Worm (Caenorhabditis elegans) whole organism, young adult: ENCODE data around the gene ift-74.

ENCODE experiments used
- B0261.1 ChIP-seq: sonication (generic microtip); optimal IDR thresholded peaks from 2 replicates; lab custom pipeline; 2016; ENCODE audit warnings: mild to moderate bottlenecking, missing genetic modification characterization, moderate library complexity, missing compliant biosample characterization
- B0336.3 ChIP-seq: fragments of 200-800 bp; sonication (Bioruptor generic); IDR thresholded peaks from 2 replicates; pipeline ENCODE4 v1.3.6; 2022; ENCODE audit warnings: missing genetic modification characterization, missing compliant biosample characterization
- D2030.7 ChIP-seq: fragments of 200-800 bp; sonication (Bioruptor generic); IDR thresholded peaks from 2 replicates; pipeline ENCODE4 v1.3.6; 2022; ENCODE audit warnings: missing genetic modification reagents, missing genetic modification characterization, missing compliant biosample characterization
- F23B12.7 ChIP-seq: sonication (generic microtip); optimal IDR thresholded peaks from 2 replicates; lab custom pipeline; 2017; ENCODE audit warnings: missing genetic modification characterization, mild to moderate bottlenecking, missing compliant biosample characterization, antibody characterized with exemption, moderate library complexity; ENCODE audit not compliant: insufficient read depth
- F39B2.1 ChIP-seq: fragments of 200-800 bp; sonication (Bioruptor generic); IDR thresholded peaks from 2 replicates; pipeline ENCODE4 v1.3.6; 2022; ENCODE audit warnings: missing genetic modification reagents, missing genetic modification characterization, missing compliant biosample characterization
- F49E8.2 ChIP-seq: sonication (generic microtip); optimal IDR thresholded peaks from 3 replicates; lab custom pipeline; 2017; ENCODE audit warnings: missing genetic modification characterization, mild to moderate bottlenecking, missing compliant biosample characterization, antibody characterized with exemption, moderate library complexity; ENCODE audit not compliant: insufficient read depth
- F55B11.4 ChIP-seq: sonication (generic microtip); optimal IDR thresholded peaks from 2 replicates; lab custom pipeline; 2016; ENCODE audit warnings: missing compliant biosample characterization, missing genetic modification characterization, borderline replicate concordance; ENCODE audit not compliant: insufficient read depth
- K11D2.4 ChIP-seq: fragments of 200-800 bp; sonication (Bioruptor generic); IDR thresholded peaks from 2 replicates; pipeline ENCODE4 v1.3.6; 2022; ENCODE audit warnings: missing genetic modification reagents, missing genetic modification characterization, missing compliant biosample characterization
- K12H6.12 ChIP-seq: fragments of 200-800 bp; sonication (Bioruptor generic); optimal IDR thresholded peaks from 2 replicates; lab custom pipeline; 2018; ENCODE audit warnings: mild to moderate bottlenecking, missing genetic modification characterization, missing compliant biosample characterization
- T07F8.4 ChIP-seq: sonication (generic microtip); optimal IDR thresholded peaks from 2 replicates; lab custom pipeline; 2016; ENCODE audit warnings: mild to moderate bottlenecking, missing genetic modification characterization, moderate library complexity, missing compliant biosample characterization
- ZK185.1 ChIP-seq: sonication (generic microtip); optimal IDR thresholded peaks from 2 replicates; lab custom pipeline; 2016; ENCODE audit warnings: mild to moderate bottlenecking, missing genetic modification characterization, missing compliant biosample characterization; ENCODE audit not compliant: poor library complexity, severe bottlenecking
- aptf-3 ChIP-seq: fragments of 200-800 bp; sonication (Bioruptor generic); IDR thresholded peaks from 2 replicates; pipeline ENCODE4 v1.3.6; 2022; ENCODE audit warnings: missing genetic modification characterization, missing compliant biosample characterization
- atf-7 ChIP-seq: sonication (generic microtip); optimal IDR thresholded peaks from 2 replicates; lab custom pipeline; 2017; ENCODE audit warnings: mild to moderate bottlenecking, missing genetic modification characterization, missing compliant biosample characterization
- attf-3 ChIP-seq: fragments of 200-800 bp; sonication (Bioruptor generic); conservative IDR thresholded peaks from 2 replicates; pipeline ENCODE4 v1.3.6; 2022; ENCODE audit warnings: missing genetic modification reagents, missing genetic modification characterization, missing compliant biosample characterization
- attf-5 ChIP-seq: fragments of 200-800 bp; sonication (Bioruptor generic); optimal IDR thresholded peaks from 2 replicates; lab custom pipeline; 2018; ENCODE audit warnings: mild to moderate bottlenecking, missing genetic modification characterization, missing compliant biosample characterization
- ceh-100 ChIP-seq: fragments of 200-800 bp; sonication (Bioruptor generic); IDR thresholded peaks from 2 replicates; pipeline ENCODE4 v1.3.6; 2022; ENCODE audit warnings: missing genetic modification reagents, missing genetic modification characterization, missing compliant biosample characterization
- ceh-27 ChIP-seq: fragments of 200-800 bp; sonication (Bioruptor generic); optimal IDR thresholded peaks from 2 replicates; lab custom pipeline; 2018; ENCODE audit warnings: mild to moderate bottlenecking, missing genetic modification characterization, moderate library complexity, missing compliant biosample characterization
- ceh-79 ChIP-seq: sonication (generic microtip); optimal IDR thresholded peaks from 2 replicates; lab custom pipeline; 2017; ENCODE audit warnings: mild to moderate bottlenecking, missing genetic modification characterization, missing compliant biosample characterization
- chd-7 ChIP-seq: sonication (generic microtip); optimal IDR thresholded peaks from 2 replicates; lab custom pipeline; 2016; ENCODE audit warnings: mild to moderate bottlenecking, missing genetic modification characterization, moderate library complexity, missing compliant biosample characterization
- die-1 ChIP-seq: sonication (generic microtip); optimal IDR thresholded peaks from 2 replicates; lab custom pipeline; 2016; ENCODE audit warnings: missing genotype, mild to moderate bottlenecking, missing genetic modification characterization, missing compliant biosample characterization
- dpff-1 ChIP-seq: sonication (generic microtip); optimal IDR thresholded peaks from 2 replicates; lab custom pipeline; 2017; ENCODE audit warnings: mild to moderate bottlenecking, missing genetic modification characterization, missing compliant biosample characterization
- egrh-3 ChIP-seq: fragments of 200-800 bp; sonication (Bioruptor generic); IDR thresholded peaks from 2 replicates; pipeline ENCODE4 v1.3.6; 2022; ENCODE audit warnings: missing genetic modification reagents, missing genetic modification characterization, missing compliant biosample characterization
- ekl-4 ChIP-seq: fragments of 200-800 bp; sonication (Bioruptor generic); IDR thresholded peaks from 2 replicates; pipeline ENCODE4 v1.3.6; 2022; ENCODE audit warnings: missing genetic modification reagents, missing genetic modification characterization, missing compliant biosample characterization
- fkh-3 ChIP-seq: sonication (generic microtip); optimal IDR thresholded peaks from 2 replicates; lab custom pipeline; 2016; ENCODE audit warnings: mild to moderate bottlenecking, missing genetic modification characterization, missing compliant biosample characterization
- gei-17 ChIP-seq: fragments of 200-800 bp; sonication (Bioruptor generic); optimal IDR thresholded peaks from 2 replicates; lab custom pipeline; 2018; ENCODE audit warnings: mild to moderate bottlenecking, missing genetic modification characterization, missing compliant biosample characterization
- him-1 ChIP-seq: sonication (generic microtip); optimal IDR thresholded peaks from 2 replicates; lab custom pipeline; 2016; ENCODE audit warnings: missing genotype, missing genetic modification reagents, missing genetic modification characterization, missing compliant biosample characterization
- hmg-1.2 ChIP-seq: fragments of 200-800 bp; sonication (Bioruptor generic); IDR thresholded peaks from 2 replicates; pipeline ENCODE4 v1.3.6; 2022; ENCODE audit warnings: missing genetic modification reagents, missing genetic modification characterization, missing compliant biosample characterization
- hsf-1 ChIP-seq: fragments of 200-800 bp; sonication (Bioruptor generic); IDR thresholded peaks from 2 replicates; pipeline ENCODE4 v1.3.6; 2022; ENCODE audit warnings: missing genetic modification reagents, missing genetic modification characterization, missing compliant biosample characterization
- lin-40 ChIP-seq: sonication (generic microtip); optimal IDR thresholded peaks from 2 replicates; lab custom pipeline; 2016; ENCODE audit warnings: missing genetic modification characterization, mild to moderate bottlenecking, missing compliant biosample characterization, missing genotype, missing genetic modification reagents
- madf-6 ChIP-seq: fragments of 200-800 bp; sonication (Bioruptor generic); IDR thresholded peaks from 2 replicates; pipeline ENCODE4 v1.3.6; 2022; ENCODE audit warnings: missing genetic modification reagents, missing genetic modification characterization, missing compliant biosample characterization
- mcd-1 ChIP-seq: fragments of 200-800 bp; sonication (Bioruptor generic); IDR thresholded peaks from 2 replicates; pipeline ENCODE4 v1.3.6; 2022; ENCODE audit warnings: missing genetic modification reagents, missing genetic modification characterization, missing compliant biosample characterization
- nhr-27 ChIP-seq: fragments of 200-800 bp; sonication (Bioruptor generic); optimal IDR thresholded peaks from 2 replicates; lab custom pipeline; 2018; ENCODE audit warnings: mild to moderate bottlenecking, missing genetic modification characterization, moderate library complexity, missing compliant biosample characterization
- pha-4 ChIP-seq: fragments of 150-350 bp; sonication (generic microtip); optimal IDR thresholded peaks from 2 replicates; lab custom pipeline; 2014; ENCODE audit warnings: missing biosample characterization, missing genetic modification reagents, missing genetic modification characterization
- repo-1 ChIP-seq: sonication (generic microtip); optimal IDR thresholded peaks from 2 replicates; lab custom pipeline; 2017; ENCODE audit warnings: mild to moderate bottlenecking, missing genetic modification characterization, missing compliant biosample characterization
- rpc-1 ChIP-seq, 2 experiments: fragments of 150-350 bp in 1 of 2; sonication (generic microtip) in 1 of 2; optimal IDR thresholded peaks; 2 replicates each; lab custom pipeline; 2014 to 2018; ENCODE audit warnings: missing biosample characterization in 1 of 2, missing genetic modification characterization in 1 of 2, missing genetic modification reagents in 1 of 2, missing genotype in 1 of 2
- snpc-1.1 ChIP-seq: sonication (generic microtip); optimal IDR thresholded peaks from 2 replicates; lab custom pipeline; 2017; ENCODE audit warnings: missing genetic modification characterization, mild to moderate bottlenecking, missing compliant biosample characterization, antibody characterized with exemption, moderate library complexity, missing genotype, missing genetic modification reagents; ENCODE audit not compliant: insufficient read depth
- snpc-1.3 ChIP-seq: sonication (generic microtip); optimal IDR thresholded peaks from 2 replicates; lab custom pipeline; 2017; ENCODE audit warnings: missing genetic modification characterization, mild to moderate bottlenecking, missing compliant biosample characterization, antibody characterized with exemption, moderate library complexity, missing genotype, missing genetic modification reagents; ENCODE audit not compliant: insufficient read depth
- snpc-3.4 ChIP-seq: sonication (generic microtip); optimal IDR thresholded peaks from 2 replicates; lab custom pipeline; 2017; ENCODE audit warnings: missing genetic modification characterization, mild to moderate bottlenecking, missing compliant biosample characterization, antibody characterized with exemption, moderate library complexity, missing genotype, missing genetic modification reagents
- somi-1 ChIP-seq: fragments of 200-800 bp; sonication (Bioruptor generic); optimal IDR thresholded peaks from 2 replicates; lab custom pipeline; 2018; ENCODE audit warnings: mild to moderate bottlenecking, missing genetic modification characterization, missing compliant biosample characterization
- tbp1 ChIP-seq: fragments of 200-800 bp; sonication (Bioruptor generic); optimal IDR thresholded peaks from 2 replicates; lab custom pipeline; 2018; ENCODE audit warnings: mild to moderate bottlenecking, missing genetic modification characterization, missing compliant biosample characterization
- ztf-18 ChIP-seq: sonication (generic microtip); optimal IDR thresholded peaks from 2 replicates; lab custom pipeline; 2016; ENCODE audit warnings: missing genotype, mild to moderate bottlenecking, missing genetic modification characterization, missing compliant biosample characterization
- ztf-25 ChIP-seq: fragments of 200-800 bp; sonication (Bioruptor generic); IDR thresholded peaks from 2 replicates; pipeline ENCODE4 v1.3.6; 2022; ENCODE audit warnings: missing genetic modification reagents, missing genetic modification characterization, missing compliant biosample characterization
- ztf-28 ChIP-seq: fragments of 200-800 bp; sonication (Bioruptor generic); IDR thresholded peaks from 2 replicates; pipeline ENCODE4 v1.3.6; 2022; ENCODE audit warnings: missing genetic modification reagents, missing genetic modification characterization, missing compliant biosample characterization

The ift-74 gene

ce11 chrII:6718221-6718620, 38.4 kb downstream of the ift-74 start, which contains the start of gene tsp-10:
TSS of gene tsp-10 (plus strand) at chrII:6718586.
- TF ChIP-seq lin-40 (tag; lab: Kevin White, UChicago), result no peak
- no peak for TF ChIP-seq somi-1 (GFP tag; lab: Kevin White, UChicago)
- no peak for TF ChIP-seq snpc-1.3 (tag; lab: Kevin White, UChicago)
- no peak for TF ChIP-seq F55B11.4 (tag; lab: Kevin White, UChicago)
- TF ChIP-seq B0336.3 (GFP tag; lab: Robert Waterston, UW), result no peak

ce11 chrII:6721581-6721980, 41.8 kb downstream of the ift-74 start:
- TF ChIP-seq ZK185.1 (tag; lab: Kevin White, UChicago), result peak; percentile 32
- peak; percentile 13 for TF ChIP-seq ztf-18 (tag; lab: Kevin White, UChicago)
- TF ChIP-seq ekl-4 (GFP tag; lab: Robert Waterston, UW), result no peak
- TF ChIP-seq attf-5 (GFP tag; lab: Kevin White, UChicago), result peak; percentile 21
- TF ChIP-seq T07F8.4 (tag; lab: Kevin White, UChicago), result peak; percentile 22
- no peak for TF ChIP-seq pha-4 (tag; lab: Kevin White, UChicago)
- 0 out of 2 replicates have a peak, but pooled peaks have one; percentile 24 for TF ChIP-seq ceh-100 (GFP tag; lab: Robert Waterston, UW)
- TF ChIP-seq attf-3, result 0 out of 2 replicates have a peak, but pooled peaks have one; percentile 30
- peak; percentile 75 for TF ChIP-seq F23B12.7 (tag; lab: Kevin White, UChicago)
- peak; percentile 39 for TF ChIP-seq chd-7
- TF ChIP-seq rpc-1 (optimal IDR thresholded peaks at IDR 0.05; lab: Kevin White, UChicago), result peak; percentile 68
- peak; percentile 81 for TF ChIP-seq rpc-1 (tag; optimal IDR thresholded peaks at IDR 0.05; lab: Kevin White, UChicago)
- no peak for TF ChIP-seq F49E8.2 (tag; lab: Kevin White, UChicago)
- TF ChIP-seq hsf-1 (GFP tag; lab: Robert Waterston, UW), result no peak
- TF ChIP-seq snpc-1.1 (tag; lab: Kevin White, UChicago), result peak; percentile 14
- peak; percentile 41 for TF ChIP-seq D2030.7 (GFP tag; lab: Robert Waterston, UW)
- peak; percentile 95 for TF ChIP-seq tbp1
- TF ChIP-seq egrh-3 (GFP tag; lab: Robert Waterston, UW), result peak; percentile 44; the same call in 1 of the 2 replicates
- peak; percentile 88 for TF ChIP-seq him-1 (tag; lab: Kevin White, UChicago)
- peak; percentile 38 for TF ChIP-seq ceh-79 (tag; lab: Kevin White, UChicago)
- TF ChIP-seq die-1 (tag; lab: Kevin White, UChicago), result peak; percentile 70
- peak; percentile 85 for TF ChIP-seq B0261.1 (tag; lab: Kevin White, UChicago)
- no peak for TF ChIP-seq gei-17 (GFP tag; lab: Kevin White, UChicago)
- TF ChIP-seq aptf-3, result 0 out of 2 replicates have a peak, but pooled peaks have one; percentile 24
- TF ChIP-seq dpff-1 (tag; lab: Kevin White, UChicago), result no peak
- peak; percentile 67 for TF ChIP-seq hmg-1.2 (GFP tag; lab: Robert Waterston, UW)
- peak; percentile 0 for TF ChIP-seq K12H6.12 (tag; lab: Kevin White, UChicago)
- TF ChIP-seq atf-7 (tag; lab: Kevin White, UChicago), result peak; percentile 4
- 0 out of 2 replicates have a peak, but pooled peaks have one; percentile 45 for TF ChIP-seq ztf-25 (GFP tag; lab: Robert Waterston, UW)
- TF ChIP-seq K11D2.4 (GFP tag; lab: Robert Waterston, UW), result 0 out of 2 replicates have a peak, but pooled peaks have one; percentile 33
- peak; percentile 41 for TF ChIP-seq ceh-27 (GFP tag; lab: Kevin White, UChicago)
- TF ChIP-seq repo-1 (tag; lab: Kevin White, UChicago), result peak; percentile 19
- peak; percentile 51; the same call in 1 of the 2 replicates for TF ChIP-seq mcd-1
- 0 out of 2 replicates have a peak, but pooled peaks have one; percentile 51 for TF ChIP-seq madf-6
- no peak for TF ChIP-seq fkh-3 (tag; lab: Kevin White, UChicago)
- peak; percentile 4 for TF ChIP-seq nhr-27
- peak; percentile 12 for TF ChIP-seq snpc-3.4 (tag; lab: Kevin White, UChicago)
- TF ChIP-seq F39B2.1 (GFP tag; lab: Robert Waterston, UW), result no peak
- TF ChIP-seq ztf-28, result peak; percentile 65; the same call in 1 of the 2 replicates
